Worm (Caenorhabditis elegans) whole organism, L3 larva: ENCODE results near the gene C26B9.1.

Source experiments
- ZK546.5 ChIP-seq: sonication (generic microtip); optimal IDR thresholded peaks from 2 replicates; lab custom pipeline; 2017; ENCODE audit warnings: missing biosample characterization, missing genetic modification characterization
- aly-2 ChIP-seq: fragments of 150-350 bp; optimal IDR thresholded peaks from 2 replicates; lab custom pipeline; 2014; ENCODE audit warnings: missing biosample characterization, missing genetic modification characterization
- ceh-16 ChIP-seq: sonication (generic microtip); optimal IDR thresholded peaks from 2 replicates; lab custom pipeline; 2017; ENCODE audit warnings: missing biosample characterization, missing genetic modification characterization
- ceh-28 ChIP-seq: fragments of 150-350 bp; optimal IDR thresholded peaks from 2 replicates; lab custom pipeline; 2014; ENCODE audit warnings: missing biosample characterization, missing genetic modification reagents, missing genetic modification characterization
- ceh-82 ChIP-seq: fragments of 150-350 bp; optimal IDR thresholded peaks from 2 replicates; lab custom pipeline; 2014; ENCODE audit warnings: missing biosample characterization, missing genetic modification characterization
- egl-27 ChIP-seq: sonication (generic microtip); optimal IDR thresholded peaks from 4 replicates; lab custom pipeline; 2017; ENCODE audit warnings: missing biosample characterization, missing genetic modification reagents, missing genetic modification characterization
- egl-5 ChIP-seq: fragments of 150-350 bp; optimal IDR thresholded peaks from 2 replicates; lab custom pipeline; 2017; ENCODE audit warnings: missing biosample characterization, missing genetic modification reagents, missing genetic modification characterization, inconsistent platforms
- elt-1 ChIP-seq: fragments of 150-350 bp; optimal IDR thresholded peaks from 2 replicates; lab custom pipeline; 2014; ENCODE audit warnings: missing biosample characterization, missing genetic modification characterization
- elt-2 ChIP-seq: sonication (generic microtip); optimal IDR thresholded peaks from 2 replicates; lab custom pipeline; 2016; ENCODE audit warnings: missing genetic modification reagents, mild to moderate bottlenecking, missing genetic modification characterization, missing compliant biosample characterization
- elt-3 ChIP-seq, 3 experiments: fragments of 150-350 bp in 1 of 3; sonication (generic microtip) in 2 of 3; optimal IDR thresholded peaks; 2 replicates in 2 of 3; 4 replicates in 1 of 3; lab custom pipeline; 2014 to 2017; ENCODE audit warnings: missing biosample characterization in 3 of 3, missing genetic modification characterization in 3 of 3
- eor-1 ChIP-seq, 2 experiments: fragments of 150-350 bp; optimal IDR thresholded peaks; 2 replicates each; lab custom pipeline; 2014 to 2018; ENCODE audit warnings: missing biosample characterization in 2 of 2, missing genetic modification characterization in 2 of 2
- fkh-10 ChIP-seq: sonication (generic microtip); optimal IDR thresholded peaks from 2 replicates; lab custom pipeline; 2017; ENCODE audit warnings: missing biosample characterization, missing genetic modification reagents, missing genetic modification characterization
- fkh-2 ChIP-seq: fragments of 150-350 bp; optimal IDR thresholded peaks from 2 replicates; lab custom pipeline; 2014; ENCODE audit warnings: missing biosample characterization, missing genetic modification reagents, missing genetic modification characterization
- fos-1 ChIP-seq: fragments of 150-350 bp; optimal IDR thresholded peaks from 2 replicates; lab custom pipeline; 2014; ENCODE audit warnings: missing biosample characterization, missing genetic modification characterization
- hmg-11 ChIP-seq: sonication (generic microtip); optimal IDR thresholded peaks from 2 replicates; lab custom pipeline; 2016; ENCODE audit warnings: missing genetic modification characterization, missing compliant biosample characterization
- jun-1 ChIP-seq: fragments of 150-350 bp; optimal IDR thresholded peaks from 2 replicates; lab custom pipeline; 2014; ENCODE audit warnings: missing biosample characterization, missing genetic modification reagents, missing genetic modification characterization
- lin-15B ChIP-seq: fragments of 150-350 bp; optimal IDR thresholded peaks from 2 replicates; lab custom pipeline; 2014; ENCODE audit warnings: missing biosample characterization, missing genetic modification characterization
- lin-39 ChIP-seq: fragments of 150-350 bp; optimal IDR thresholded peaks from 2 replicates; lab custom pipeline; 2018; ENCODE audit warnings: missing biosample characterization, missing genetic modification reagents, missing genetic modification characterization
- lsy-12 ChIP-seq: sonication (generic microtip); optimal IDR thresholded peaks from 2 replicates; lab custom pipeline; 2016; ENCODE audit warnings: mild to moderate bottlenecking, missing genetic modification characterization, missing compliant biosample characterization
- mml-1 ChIP-seq: fragments of 150-350 bp; sonication (generic microtip); optimal IDR thresholded peaks from 3 replicates; lab custom pipeline; 2014; ENCODE audit warnings: missing biosample characterization, missing genetic modification characterization
- nhr-11 ChIP-seq: fragments of 150-350 bp; optimal IDR thresholded peaks from 2 replicates; lab custom pipeline; 2014; ENCODE audit warnings: missing biosample characterization, missing genetic modification characterization
- nhr-23 ChIP-seq: fragments of 150-350 bp; optimal IDR thresholded peaks from 2 replicates; lab custom pipeline; 2014; ENCODE audit warnings: missing biosample characterization, missing genetic modification reagents, missing genetic modification characterization
- nhr-43 ChIP-seq: sonication (generic microtip); optimal IDR thresholded peaks from 2 replicates; lab custom pipeline; 2016; ENCODE audit warnings: mild to moderate bottlenecking, missing genetic modification characterization, missing compliant biosample characterization; ENCODE audit not compliant: poor library complexity, severe bottlenecking
- nhr-67 ChIP-seq: fragments of 150-350 bp; optimal IDR thresholded peaks from 2 replicates; lab custom pipeline; 2014; ENCODE audit warnings: missing biosample characterization, missing genetic modification characterization
- nhr-76 ChIP-seq: fragments of 150-350 bp; sonication (generic microtip); optimal IDR thresholded peaks from 5 replicates; lab custom pipeline; 2014; ENCODE audit warnings: missing biosample characterization, missing genetic modification characterization
- nhr-77 ChIP-seq: fragments of 150-350 bp; optimal IDR thresholded peaks from 2 replicates; lab custom pipeline; 2014; ENCODE audit warnings: missing biosample characterization, missing genetic modification characterization
- pha-4 ChIP-seq: fragments of 150-350 bp; optimal IDR thresholded peaks from 2 replicates; lab custom pipeline; 2014; ENCODE audit warnings: missing biosample characterization, missing genetic modification reagents, missing genetic modification characterization
- pqm-1 ChIP-seq: fragments of 150-350 bp; optimal IDR thresholded peaks from 2 replicates; lab custom pipeline; 2017; ENCODE audit warnings: missing biosample characterization, missing genetic modification characterization, inconsistent platforms
- sea-2 ChIP-seq: fragments of 150-350 bp; sonication (generic microtip); optimal IDR thresholded peaks from 4 replicates; lab custom pipeline; 2014; ENCODE audit warnings: missing biosample characterization, missing genetic modification reagents, missing genetic modification characterization
- skn-1 ChIP-seq: fragments of 150-350 bp; optimal IDR thresholded peaks from 2 replicates; lab custom pipeline; 2014; ENCODE audit warnings: missing biosample characterization, missing genetic modification characterization
- unc-39 ChIP-seq: sonication (generic microtip); optimal IDR thresholded peaks from 4 replicates; lab custom pipeline; 2017; ENCODE audit warnings: missing biosample characterization, missing genetic modification characterization
- unc-62 ChIP-seq: fragments of 150-350 bp; sonication (generic microtip); optimal IDR thresholded peaks from 4 replicates; lab custom pipeline; 2014; ENCODE audit warnings: missing biosample characterization, missing genetic modification reagents, missing genetic modification characterization
- ztf-11 ChIP-seq: fragments of 150-350 bp; optimal IDR thresholded peaks from 2 replicates; lab custom pipeline; 2014; ENCODE audit warnings: missing biosample characterization, missing genetic modification characterization

Gene C26B9.1

DNA sequence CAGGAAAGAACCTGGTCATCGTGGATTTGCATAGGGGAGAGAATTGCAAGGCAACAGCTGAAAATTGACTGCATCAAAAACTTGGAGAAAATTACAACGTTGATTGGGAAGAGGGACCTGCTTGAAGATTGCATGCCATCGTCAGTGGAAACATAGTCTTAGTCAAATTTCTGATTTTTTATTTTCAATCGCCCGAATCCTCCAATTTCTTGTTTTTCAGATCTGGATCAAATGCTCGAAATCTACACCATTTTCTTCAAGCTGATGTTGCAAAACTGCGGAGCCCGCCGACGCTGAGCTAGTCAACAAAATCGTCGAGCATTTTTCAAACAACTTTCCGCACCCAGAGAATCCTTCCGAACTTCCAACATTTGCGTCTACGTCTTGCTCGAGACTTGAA lies 29.2 kb downstream of the C26B9.1 start:
- no peak for TF ChIP-seq elt-1
- no peak for TF ChIP-seq hmg-11 (tag; lab: Kevin White, UChicago)
- TF ChIP-seq mml-1 (tag; lab: Kevin White, UChicago), result no peak
- TF ChIP-seq ceh-16, result no peak
- no peak for TF ChIP-seq ceh-82 (tag; lab: Kevin White, UChicago)
- no peak for TF ChIP-seq ZK546.5 (tag; lab: Kevin White, UChicago)
- TF ChIP-seq nhr-23 (tag; lab: Kevin White, UChicago), result no peak
- no peak for TF ChIP-seq elt-3 (tag; optimal IDR thresholded peaks at IDR 0.05; lab: Kevin White, UChicago)
- TF ChIP-seq nhr-77 (tag; lab: Kevin White, UChicago), result no peak
- no peak for TF ChIP-seq aly-2 (tag; lab: Kevin White, UChicago)
- no peak for TF ChIP-seq egl-27 (tag; lab: Kevin White, UChicago)
- no peak for TF ChIP-seq lsy-12
- TF ChIP-seq jun-1 (tag; lab: Kevin White, UChicago), result no peak
- no peak for TF ChIP-seq elt-2 (tag; lab: Kevin White, UChicago)
- no peak for TF ChIP-seq fkh-2
- no peak for TF ChIP-seq ceh-28
- no peak for TF ChIP-seq pha-4

DNA sequence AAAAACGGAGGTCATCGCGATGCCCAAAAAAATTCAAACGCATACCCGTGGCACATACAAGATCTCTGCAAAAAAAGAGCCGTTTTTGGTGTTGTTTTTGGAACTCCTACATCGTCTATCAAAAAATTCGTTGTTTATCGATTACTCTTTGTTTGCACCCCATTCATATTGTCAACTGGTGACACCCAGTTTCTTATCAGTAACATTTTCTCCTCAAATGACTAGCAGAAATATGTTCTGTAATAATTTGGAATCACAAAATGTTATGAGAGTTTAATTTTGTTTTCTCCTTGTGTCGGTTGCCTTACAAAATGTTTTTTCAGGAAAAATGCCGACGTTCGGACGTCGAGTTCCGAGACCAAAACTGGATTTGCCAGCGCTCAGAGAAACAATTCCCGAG lies 30.4 kb downstream of the C26B9.1 start, which contains the start of gene sek-4:
Gene sek-4, plus strand, starts transcription at position 318 of the 400 bp plus-strand sequence.
- TF ChIP-seq pqm-1 (tag; lab: Kevin White, UChicago) (peak; percentile 25), unc-62 (no peak), fos-1 (tag; lab: Kevin White, UChicago) (no peak), elt-2 (tag; lab: Kevin White, UChicago) (peak; percentile 58), pha-4 (peak; percentile 50)

DNA sequence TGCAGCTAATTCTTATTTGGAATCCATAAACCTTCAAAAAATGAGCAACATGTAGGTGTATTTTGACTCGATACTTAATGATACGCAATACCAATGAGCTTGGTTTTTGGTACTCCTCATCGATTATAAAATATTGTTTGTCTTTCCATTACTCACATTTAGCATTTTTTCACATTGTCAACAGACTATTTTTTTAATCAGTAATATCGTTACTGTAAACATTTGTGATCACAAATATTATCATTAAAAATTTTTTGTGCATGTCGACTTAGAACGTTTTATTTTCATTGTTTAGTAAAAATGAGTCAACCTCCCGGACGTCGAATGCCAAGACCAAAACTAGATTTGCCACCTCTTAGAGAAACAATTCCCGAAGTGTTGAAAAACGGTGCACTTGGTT lies 32.9 kb downstream of the C26B9.1 start, which contains the start of gene sek-5:
Gene sek-5, plus strand, starts transcription at position 301 of the 400 bp plus-strand sequence.
- TF ChIP-seq pha-4 (peak; percentile 39), nhr-43 (tag; lab: Kevin White, UChicago) (no peak)

ce11 chrX:5382778-5383177 lies 38.4 kb downstream of the C26B9.1 start:
- TF ChIP-seq eor-1 (tag; optimal IDR thresholded peaks at IDR 0.05; lab: Kevin White, UChicago) (no peak), lin-39 (no peak), nhr-23 (tag; lab: Kevin White, UChicago) (no peak), skn-1 (tag; lab: Kevin White, UChicago) (no peak), nhr-77 (tag; lab: Kevin White, UChicago) (no peak), nhr-43 (tag; lab: Kevin White, UChicago) (no peak), ceh-28 (no peak), aly-2 (tag; lab: Kevin White, UChicago) (no peak), mml-1 (tag; lab: Kevin White, UChicago) (no peak), nhr-67 (tag; lab: Kevin White, UChicago) (no peak), unc-39 (tag; lab: Kevin White, UChicago) (no peak), sea-2 (no peak), nhr-76 (tag; lab: Kevin White, UChicago) (no peak), hmg-11 (tag; lab: Kevin White, UChicago) (no peak), lin-15B (tag; lab: Kevin White, UChicago) (no peak), elt-3 (tag; optimal IDR thresholded peaks at IDR 0.05; lab: Kevin White, UChicago) (no peak), egl-5 (tag; lab: Kevin White, UChicago) (no peak), ceh-82 (tag; lab: Kevin White, UChicago) (no peak), ztf-11 (tag; lab: Kevin White, UChicago) (no peak)

ce11 chrX:5386558-5386957 lies 42.2 kb downstream of the C26B9.1 start, which contains the start of gene kcnl-3:
Gene kcnl-3 (plus strand): TSS chrX:5386858.
- TF ChIP-seq elt-3 (tag; optimal IDR thresholded peaks at IDR 0.05; lab: Kevin White, UChicago) (no peak), fkh-2 (no peak), ceh-28 (no peak)

DNA sequence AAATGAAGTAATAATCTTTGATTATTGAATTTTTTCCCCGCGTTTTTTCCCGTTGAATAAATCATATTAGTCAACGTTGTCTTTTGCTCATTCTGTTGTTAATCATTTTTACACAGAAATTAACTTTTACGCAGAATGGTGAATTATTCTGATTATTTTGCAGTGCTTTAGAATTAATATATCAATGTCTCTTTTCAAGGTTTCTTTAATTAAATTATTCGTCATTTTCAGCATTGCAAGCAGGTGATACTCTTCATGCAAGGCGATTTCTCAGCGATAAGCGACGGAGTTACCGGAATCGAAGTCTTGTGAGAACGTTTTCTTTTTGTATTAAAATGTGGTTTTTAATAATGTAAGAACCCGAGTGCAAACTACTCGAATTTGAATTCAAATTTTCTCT lies 43.2 kb downstream of the C26B9.1 start:
- TF ChIP-seq fkh-10 (GFP tag; lab: Kevin White, UChicago) (no peak), egl-27 (tag; lab: Kevin White, UChicago) (no peak), nhr-43 (tag; lab: Kevin White, UChicago) (no peak), nhr-11 (tag; lab: Kevin White, UChicago) (no peak)
